Fruit fly (Drosophila melanogaster): ENCODE measurements around the gene CG17593.

DNA sequence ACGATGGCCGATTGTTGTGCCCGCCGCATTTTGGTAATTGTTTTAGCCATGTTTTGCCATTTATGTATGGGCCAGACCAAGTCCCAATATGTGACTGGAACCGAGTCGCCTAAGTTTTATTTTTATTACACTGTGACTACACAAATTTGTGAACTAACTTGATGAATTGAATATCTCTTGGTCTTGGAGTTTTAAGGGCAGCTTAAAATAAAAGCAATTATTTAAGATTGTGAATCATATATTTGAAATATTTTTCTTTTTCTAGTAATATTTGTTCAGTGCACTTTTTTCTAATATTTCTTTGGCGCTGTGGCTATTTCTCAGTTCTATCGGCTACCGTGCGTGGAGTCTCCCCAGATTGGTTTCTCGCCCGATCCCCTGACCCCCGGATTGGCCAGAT is 21.2 kb upstream of the CG17593 start:
- TF ChIP-seq EcR (GFP tag; optimal IDR thresholded peaks at IDR 0.05) (no peak), pan (optimal IDR thresholded peaks at IDR 0.05) (no peak), psq (optimal IDR thresholded peaks at IDR 0.05) (no peak), CG8478 (optimal IDR thresholded peaks at IDR 0.05) (no peak), Dll (optimal IDR thresholded peaks at IDR 0.05) (no peak), usp (GFP tag; optimal IDR thresholded peaks at IDR 0.05) (no peak)
